Worm (Caenorhabditis elegans): ENCODE data around the gene B0334.13.
"Not testable (repeated sequence)": the region's sequence is repeated elsewhere in the genome, so short reads cannot be mapped to it uniquely, and the experiment has no call there.

The B0334.13 gene

ce11 chrII:11534429-11535099 is 46.5 kb downstream of the B0334.13 start, which contains the start of gene Y62F5A.12 (continued):
- TF ChIP-seq F33H1.4 (GFP tag; IDR thresholded peaks at IDR 0.05) = peak; percentile 80
- TF ChIP-seq C06A6.2 (GFP tag; conservative IDR thresholded peaks at IDR 0.05) = peak; percentile 82
- TF ChIP-seq attf-6 (GFP tag; IDR thresholded peaks at IDR 0.05) = peak; percentile 74
- peak; percentile 98 for TF ChIP-seq bed-2 (GFP tag; IDR thresholded peaks at IDR 0.05)
- TF ChIP-seq zim-3 (tag; optimal IDR thresholded peaks at IDR 0.05) = peak; percentile 66
- peak; percentile 52 for TF ChIP-seq efl-1 (GFP tag; optimal IDR thresholded peaks at IDR 0.05)
- TF ChIP-seq F22D6.2 (tag; optimal IDR thresholded peaks at IDR 0.05) = peak; percentile 54
- peak; percentile 96 for TF ChIP-seq aptf-2 (GFP tag; conservative IDR thresholded peaks at IDR 0.05)
- peak; percentile 96 for TF ChIP-seq madf-6 (GFP tag; IDR thresholded peaks at IDR 0.05)
- peak; percentile 35 for TF ChIP-seq B0035.1 (tag; optimal IDR thresholded peaks at IDR 0.05)
- peak; percentile 71 for TF ChIP-seq tbp1 (GFP tag; optimal IDR thresholded peaks at IDR 0.05)
- TF ChIP-seq lin-54 (GFP tag; optimal IDR thresholded peaks at IDR 0.05) = peak; percentile 92
- TF ChIP-seq cebp-1 (GFP tag; IDR thresholded peaks at IDR 0.05) = peak; percentile 89
- peak; percentile 83 for TF ChIP-seq cebp-1 (tag; optimal IDR thresholded peaks at IDR 0.05)
- peak; percentile 86 for TF ChIP-seq B0019.2 (GFP tag; conservative IDR thresholded peaks at IDR 0.05)
- peak; percentile 99 for TF ChIP-seq ztf-25 (GFP tag; IDR thresholded peaks at IDR 0.05)
- peak; percentile 20 for TF ChIP-seq B0261.1 (tag; optimal IDR thresholded peaks at IDR 0.05)
- TF ChIP-seq egl-18 (GFP tag; IDR thresholded peaks at IDR 0.05) = peak; percentile 86
- TF ChIP-seq K12H6.12 (tag; optimal IDR thresholded peaks at IDR 0.05) = peak; percentile 87
- TF ChIP-seq atf-7 (tag; optimal IDR thresholded peaks at IDR 0.05) = peak; percentile 38
- TF ChIP-seq B0336.3 (GFP tag; IDR thresholded peaks at IDR 0.05) = peak; percentile 78
- TF ChIP-seq cebp-2 (GFP tag; IDR thresholded peaks at IDR 0.05) = 0 out of 2 replicates have a peak, but pooled peaks have one; percentile 67
- peak; percentile 31 for TF ChIP-seq ccch-3 (GFP tag; optimal IDR thresholded peaks at IDR 0.05)
- TF ChIP-seq hsf-1 (GFP tag; IDR thresholded peaks at IDR 0.05) = peak; percentile 91
- TF ChIP-seq ztf-6 (GFP tag; IDR thresholded peaks at IDR 0.05) = peak; percentile 98
- TF ChIP-seq snpc-4 (GFP tag; optimal IDR thresholded peaks at IDR 0.05) = not testable (repeated sequence)
- peak in 3 of 4 experiments; percentile 43 to 70 (median 65) for TF ChIP-seq snpc-4 (tag; optimal IDR thresholded peaks at IDR 0.05)
- peak; percentile 93 for TF ChIP-seq madf-3 (GFP tag; IDR thresholded peaks at IDR 0.05)
- TF ChIP-seq lir-1 (GFP tag; conservative IDR thresholded peaks at IDR 0.05) = peak; percentile 92
- peak; percentile 86; the same call in 1 of the 2 replicates for TF ChIP-seq egl-44 (GFP tag; IDR thresholded peaks at IDR 0.05)
- peak; percentile 68 for TF ChIP-seq tlf-1 (GFP tag; optimal IDR thresholded peaks at IDR 0.05)
- peak; percentile 89 for TF ChIP-seq Y79H2A.3 (GFP tag; conservative IDR thresholded peaks at IDR 0.05)
- TF ChIP-seq ZK185.1 (tag; optimal IDR thresholded peaks at IDR 0.05; ENCODE audit: poor library complexity, severe bottlenecking) = peak; percentile 71
- TF ChIP-seq lin-26 (GFP tag; IDR thresholded peaks at IDR 0.05) = peak; percentile 90
- peak; percentile 74 for TF ChIP-seq hmg-20 (GFP tag; IDR thresholded peaks at IDR 0.05)
- peak; percentile 95 for TF ChIP-seq F37B4.10 (GFP tag; IDR thresholded peaks at IDR 0.05)
- peak; percentile 88 for TF ChIP-seq athp-1 (tag; optimal IDR thresholded peaks at IDR 0.05)
- peak; percentile 43 for TF ChIP-seq mel-28 (tag; optimal IDR thresholded peaks at IDR 0.05; ENCODE audit: borderline replicate concordance)
- peak; percentile 99 for TF ChIP-seq ceh-100 (GFP tag; IDR thresholded peaks at IDR 0.05)
- peak; percentile 86 for TF ChIP-seq T07F8.4 (tag; optimal IDR thresholded peaks at IDR 0.05)
- peak; percentile 82 for TF ChIP-seq akir-1 (GFP tag; optimal IDR thresholded peaks at IDR 0.05)
- TF ChIP-seq pbrm-1 (GFP tag; IDR thresholded peaks at IDR 0.05) = peak; percentile 96
- TF ChIP-seq madf-10 (tag; optimal IDR thresholded peaks at IDR 0.05) = peak; percentile 90
- TF ChIP-seq hmg-1.2 (GFP tag; IDR thresholded peaks at IDR 0.05) = peak; percentile 81
- peak; percentile 93 for TF ChIP-seq Y53G8AR.9 (GFP tag; conservative IDR thresholded peaks at IDR 0.05)
- peak; percentile 67 for TF ChIP-seq C17E4.6 (GFP tag; IDR thresholded peaks at IDR 0.05)
- peak; percentile 65 for TF ChIP-seq F52B5.7 (tag; optimal IDR thresholded peaks at IDR 0.05)
- TF ChIP-seq ceh-91 (GFP tag; IDR thresholded peaks at IDR 0.05) = peak; percentile 97
